ENCODE assay signal across 1 fruit fly cellular context in genomic region chr3L:18771095-18772013, dm6.
TF ChIP-seq lines count a peak whose summit lies in the region.

No protein-coding gene starts in this region.

TF ChIP-seq in whole organism, embryonic, 481 proteins besides CTCF, POLR2A, EP300 and RAD21 (continued from another document and continues in another):
- TF ChIP-seq Lpt (GFP tag; optimal IDR thresholded peaks at IDR 0.05; lab: Kevin White, UChicago), result no peak
- no peak for TF ChIP-seq CG6175 (GFP tag; IDR thresholded peaks at IDR 0.05; lab: Robert Waterston, UW)
- TF ChIP-seq CG1024 (GFP tag; IDR thresholded peaks at IDR 0.05; lab: Robert Waterston, UW), result no peak
- TF ChIP-seq Rx (GFP tag; IDR thresholded peaks at IDR 0.05; lab: Robert Waterston, UW), result no peak
- no peak for TF ChIP-seq Ravus (GFP tag; IDR thresholded peaks at IDR 0.05; lab: Robert Waterston, UW)
- no peak for TF ChIP-seq lilli (GFP tag; optimal IDR thresholded peaks at IDR 0.05; lab: Kevin White, UChicago)
- TF ChIP-seq D19B (GFP tag; optimal IDR thresholded peaks at IDR 0.05; lab: Kevin White, UChicago), result no peak
- no peak for TF ChIP-seq en (GFP tag; optimal IDR thresholded peaks at IDR 0.05; lab: Kevin White, UChicago)
- TF ChIP-seq CG2129 (GFP tag; IDR thresholded peaks at IDR 0.05; lab: Robert Waterston, UW; ENCODE audit: partially characterized antibody), result no peak
- peak; percentile 34 for TF ChIP-seq Sry-β (GFP tag; optimal IDR thresholded peaks at IDR 0.05; lab: Kevin White, UChicago)
- TF ChIP-seq Atf6 (GFP tag; IDR thresholded peaks at IDR 0.05; lab: Robert Waterston, UW), result no peak
- peak; percentile 4; the same call in 1 of the 3 replicates for TF ChIP-seq otp (GFP tag; IDR thresholded peaks at IDR 0.05; lab: Robert Waterston, UW)
- no peak for TF ChIP-seq Dbx (GFP tag; IDR thresholded peaks at IDR 0.05; lab: Robert Waterston, UW)
- no peak for TF ChIP-seq CG9932 (GFP tag; IDR thresholded peaks at IDR 0.05; lab: Robert Waterston, UW)
- TF ChIP-seq CG2120 (GFP tag; optimal IDR thresholded peaks at IDR 0.05; lab: Kevin White, UChicago), result peak; percentile 17
- no peak for TF ChIP-seq CG10209 (GFP tag; optimal IDR thresholded peaks at IDR 0.05; lab: Kevin White, UChicago)
- no peak for TF ChIP-seq Sry-δ (GFP tag; optimal IDR thresholded peaks at IDR 0.05; lab: Kevin White, UChicago)
- no peak for TF ChIP-seq mld (GFP tag; IDR thresholded peaks at IDR 0.05; lab: Robert Waterston, UW; ENCODE audit: partially characterized antibody)
- no peak for TF ChIP-seq Poxn (GFP tag; IDR thresholded peaks at IDR 0.05; lab: Robert Waterston, UW)
- TF ChIP-seq CG10321 (GFP tag; IDR thresholded peaks at IDR 0.05; lab: Robert Waterston, UW), result peak; percentile 86
- TF ChIP-seq CG31224 (GFP tag; IDR thresholded peaks at IDR 0.05; lab: Robert Waterston, UW), result no peak
- peak; percentile 33 for TF ChIP-seq lab (GFP tag; optimal IDR thresholded peaks at IDR 0.05; lab: Kevin White, UChicago)
- peak; percentile 68 for TF ChIP-seq mirr (GFP tag; optimal IDR thresholded peaks at IDR 0.05; lab: Kevin White, UChicago)
- TF ChIP-seq NC2α (GFP tag; optimal IDR thresholded peaks at IDR 0.05; lab: Kevin White, UChicago), result no peak
- TF ChIP-seq caup (GFP tag; optimal IDR thresholded peaks at IDR 0.05; lab: Kevin White, UChicago; ENCODE audit: severe bottlenecking), result no peak
- TF ChIP-seq Antp (GFP tag; optimal IDR thresholded peaks at IDR 0.05; lab: Kevin White, UChicago), result no peak
- peak; percentile 62; the same call in 2 of the 3 replicates for TF ChIP-seq z (GFP tag; IDR thresholded peaks at IDR 0.05; lab: Robert Waterston, UW)
- no peak for TF ChIP-seq CG7786 (GFP tag; optimal IDR thresholded peaks at IDR 0.05; lab: Kevin White, UChicago)
- TF ChIP-seq cas (GFP tag; IDR thresholded peaks at IDR 0.05; lab: Robert Waterston, UW), result no peak
- peak in 1 of 2 experiments; percentile 88 for TF ChIP-seq Pdp1 (GFP tag; optimal IDR thresholded peaks at IDR 0.05; lab: Kevin White, UChicago)
- TF ChIP-seq Nf-YA (GFP tag; IDR thresholded peaks at IDR 0.05; lab: Robert Waterston, UW), result no peak
- peak; percentile 32; the same call in 1 of the 2 replicates for TF ChIP-seq CG11696 (GFP tag; IDR thresholded peaks at IDR 0.05; lab: Robert Waterston, UW)
- TF ChIP-seq CG30403 (GFP tag; optimal IDR thresholded peaks at IDR 0.05; lab: Kevin White, UChicago), result no peak
- no peak for TF ChIP-seq NC2β (GFP tag; optimal IDR thresholded peaks at IDR 0.05; lab: Kevin White, UChicago)
- no peak for TF ChIP-seq CG11085 (GFP tag; IDR thresholded peaks at IDR 0.05; lab: Robert Waterston, UW)
- TF ChIP-seq sim (GFP tag; IDR thresholded peaks at IDR 0.05; lab: Robert Waterston, UW), result 0 out of 2 replicates have a peak, but pooled peaks have one; percentile 42
- 0 out of 2 replicates have a peak, but pooled peaks have one; percentile 26 for TF ChIP-seq CG17328 (GFP tag; IDR thresholded peaks at IDR 0.05; lab: Robert Waterston, UW)
- TF ChIP-seq tap (tag; optimal IDR thresholded peaks at IDR 0.05; lab: Kevin White, UChicago), result peak; percentile 3
- TF ChIP-seq CG31441 (GFP tag; IDR thresholded peaks at IDR 0.05; lab: Robert Waterston, UW), result no peak
- no peak for TF ChIP-seq CG3281 (GFP tag; optimal IDR thresholded peaks at IDR 0.05; lab: Kevin White, UChicago)
- TF ChIP-seq trh (GFP tag; optimal IDR thresholded peaks at IDR 0.05; lab: Kevin White, UChicago), result no peak
- TF ChIP-seq CG1233 (GFP tag; optimal IDR thresholded peaks at IDR 0.05; lab: Kevin White, UChicago), result no peak
- TF ChIP-seq sd (tag; optimal IDR thresholded peaks at IDR 0.05; lab: Kevin White, UChicago), result peak; percentile 36
- TF ChIP-seq CG9609 (GFP tag; optimal IDR thresholded peaks at IDR 0.05; lab: Kevin White, UChicago), result no peak
- peak; percentile 85 for TF ChIP-seq Deaf1 (tag; optimal IDR thresholded peaks at IDR 0.05; lab: Kevin White, UChicago)
- peak; percentile 8 for TF ChIP-seq trem (tag; optimal IDR thresholded peaks at IDR 0.05; lab: Kevin White, UChicago)
- no peak for TF ChIP-seq CG18599 (GFP tag; optimal IDR thresholded peaks at IDR 0.05; lab: Kevin White, UChicago)
- peak; percentile 52 for TF ChIP-seq CG8359 (GFP tag; optimal IDR thresholded peaks at IDR 0.05; lab: Kevin White, UChicago; ENCODE audit: borderline replicate concordance)
- no peak for TF ChIP-seq CG9876 (GFP tag; optimal IDR thresholded peaks at IDR 0.05; lab: Kevin White, UChicago)
- peak; percentile 0 for TF ChIP-seq CG8281 (tag; optimal IDR thresholded peaks at IDR 0.05; lab: Kevin White, UChicago)
- no peak for TF ChIP-seq H15 (GFP tag; IDR thresholded peaks at IDR 0.05; lab: Robert Waterston, UW)
- no peak for TF ChIP-seq cad (GFP tag; optimal IDR thresholded peaks at IDR 0.05; lab: Kevin White, UChicago)
- TF ChIP-seq dati (GFP tag; IDR thresholded peaks at IDR 0.05; lab: Robert Waterston, UW), result no peak
- no peak for TF ChIP-seq CG11723 (GFP tag; optimal IDR thresholded peaks at IDR 0.05; lab: Kevin White, UChicago)
- TF ChIP-seq Gug (GFP tag; IDR thresholded peaks at IDR 0.05; lab: Robert Waterston, UW), result no peak
- TF ChIP-seq HLH4C (GFP tag; IDR thresholded peaks at IDR 0.05; lab: Robert Waterston, UW; ENCODE audit: partially characterized antibody), result peak; percentile 26; the same call in 1 of the 3 replicates
- no peak for TF ChIP-seq CG3163 (GFP tag; optimal IDR thresholded peaks at IDR 0.05; lab: Kevin White, UChicago)
- no peak for TF ChIP-seq Lhr (GFP tag; optimal IDR thresholded peaks at IDR 0.05; lab: Kevin White, UChicago)
- TF ChIP-seq eve (GFP tag; optimal IDR thresholded peaks at IDR 0.05; lab: Kevin White, UChicago), result no peak
- TF ChIP-seq CG14667 (GFP tag; IDR thresholded peaks at IDR 0.05; lab: Robert Waterston, UW), result no peak
- TF ChIP-seq Vsx1 (GFP tag; optimal IDR thresholded peaks at IDR 0.05; lab: Kevin White, UChicago), result no peak
- TF ChIP-seq Dp (GFP tag; optimal IDR thresholded peaks at IDR 0.05; lab: Kevin White, UChicago), result no peak
- TF ChIP-seq CkIIα-i1 (GFP tag; IDR thresholded peaks at IDR 0.05; lab: Robert Waterston, UW), result no peak
- TF ChIP-seq CG31388 (GFP tag; optimal IDR thresholded peaks at IDR 0.05; lab: Kevin White, UChicago), result no peak
- TF ChIP-seq Xrp1 (GFP tag; IDR thresholded peaks at IDR 0.05; lab: Robert Waterston, UW), result peak; percentile 12
- TF ChIP-seq CG13123 (GFP tag; optimal IDR thresholded peaks at IDR 0.05; lab: Kevin White, UChicago), result no peak
- TF ChIP-seq chn (GFP tag; optimal IDR thresholded peaks at IDR 0.05; lab: Kevin White, UChicago), result peak; percentile 57
- no peak for TF ChIP-seq CG14014 (GFP tag; IDR thresholded peaks at IDR 0.05; lab: Robert Waterston, UW)
- TF ChIP-seq CG2199 (GFP tag; IDR thresholded peaks at IDR 0.05; lab: Robert Waterston, UW), result 0 out of 3 replicates have a peak, but pooled peaks have one; percentile 9
- TF ChIP-seq CG12071 (GFP tag; optimal IDR thresholded peaks at IDR 0.05; lab: Kevin White, UChicago), result no peak
- TF ChIP-seq TFAM (GFP tag; optimal IDR thresholded peaks at IDR 0.05; lab: Kevin White, UChicago), result no peak
- TF ChIP-seq disco-r (GFP tag; optimal IDR thresholded peaks at IDR 0.05; lab: Kevin White, UChicago), result no peak
- TF ChIP-seq CG12744 (GFP tag; optimal IDR thresholded peaks at IDR 0.05; lab: Kevin White, UChicago), result no peak
- peak; percentile 55; the same call in 1 of the 2 replicates for TF ChIP-seq CG32772 (GFP tag; IDR thresholded peaks at IDR 0.05; lab: Robert Waterston, UW)
- no peak for TF ChIP-seq vnd (GFP tag; IDR thresholded peaks at IDR 0.05; lab: Robert Waterston, UW; ENCODE audit: partially characterized antibody)
- no peak for TF ChIP-seq CG6683 (GFP tag; optimal IDR thresholded peaks at IDR 0.05; lab: Kevin White, UChicago)
- TF ChIP-seq bowl (GFP tag; IDR thresholded peaks at IDR 0.05; lab: Robert Waterston, UW), result no peak
- peak; percentile 31 for TF ChIP-seq Abd-B (GFP tag; optimal IDR thresholded peaks at IDR 0.05; lab: Kevin White, UChicago)
- TF ChIP-seq ci (GFP tag; IDR thresholded peaks at IDR 0.05; lab: Robert Waterston, UW), result peak; percentile 55; the same call in 2 of the 3 replicates
- no peak for TF ChIP-seq croc (GFP tag; conservative IDR thresholded peaks at IDR 0.05; lab: Robert Waterston, UW)
- no peak for TF ChIP-seq CG18262 (tag; optimal IDR thresholded peaks at IDR 0.05; lab: Kevin White, UChicago)
- TF ChIP-seq Usf (GFP tag; optimal IDR thresholded peaks at IDR 0.05; lab: Kevin White, UChicago), result no peak
- TF ChIP-seq sqz (GFP tag; optimal IDR thresholded peaks at IDR 0.05; lab: Kevin White, UChicago), result peak; percentile 87
- no peak for TF ChIP-seq CG4617 (GFP tag; optimal IDR thresholded peaks at IDR 0.05; lab: Kevin White, UChicago; ENCODE audit: borderline replicate concordance)
- TF ChIP-seq CrebB (tag; optimal IDR thresholded peaks at IDR 0.05; lab: Kevin White, UChicago), result peak; percentile 15
- peak; percentile 46; the same call in 1 of the 2 replicates for TF ChIP-seq sens-2 (GFP tag; IDR thresholded peaks at IDR 0.05; lab: Robert Waterston, UW)
- no peak for TF ChIP-seq Elba2 (GFP tag; optimal IDR thresholded peaks at IDR 0.05; lab: Kevin White, UChicago)
- no peak for TF ChIP-seq CG6654 (GFP tag; optimal IDR thresholded peaks at IDR 0.05; lab: Kevin White, UChicago)
- peak; percentile 25 for TF ChIP-seq CG12104 (GFP tag; optimal IDR thresholded peaks at IDR 0.05; lab: Kevin White, UChicago)
- no peak for TF ChIP-seq CG8290 (GFP tag; optimal IDR thresholded peaks at IDR 0.05; lab: Kevin White, UChicago)
- peak; percentile 13 to 49 for TF ChIP-seq CG8290 (tag; optimal IDR thresholded peaks at IDR 0.05; lab: Kevin White, UChicago)
- no peak for TF ChIP-seq CG12299 (tag; optimal IDR thresholded peaks at IDR 0.05; lab: Kevin White, UChicago)
- no peak for TF ChIP-seq CG14965 (GFP tag; optimal IDR thresholded peaks at IDR 0.05; lab: Kevin White, UChicago; ENCODE audit: borderline replicate concordance)
- no peak for TF ChIP-seq bab2 (GFP tag; optimal IDR thresholded peaks at IDR 0.05; lab: Kevin White, UChicago)
- TF ChIP-seq CG34422 (GFP tag; IDR thresholded peaks at IDR 0.05; lab: Robert Waterston, UW), result peak; percentile 36; the same call in 1 of the 3 replicates
- TF ChIP-seq CG6791 (GFP tag; IDR thresholded peaks at IDR 0.05; lab: Robert Waterston, UW; ENCODE audit: partially characterized antibody), result no peak
- TF ChIP-seq Dll (GFP tag; IDR thresholded peaks at IDR 0.05; lab: Robert Waterston, UW; ENCODE audit: partially characterized antibody), result 0 out of 4 replicates have a peak, but pooled peaks have one; percentile 13
- peak; percentile 18 for TF ChIP-seq CG10979 (tag; optimal IDR thresholded peaks at IDR 0.05; lab: Kevin White, UChicago)
- TF ChIP-seq B-H2 (GFP tag; optimal IDR thresholded peaks at IDR 0.05; lab: Kevin White, UChicago), result no peak
- TF ChIP-seq p53 (GFP tag; optimal IDR thresholded peaks at IDR 0.05; lab: Kevin White, UChicago), result no peak
- peak; percentile 33 for TF ChIP-seq gsb-n (tag; optimal IDR thresholded peaks at IDR 0.05; lab: Kevin White, UChicago)
- no peak for TF ChIP-seq ranshi (GFP tag; IDR thresholded peaks at IDR 0.05; lab: Robert Waterston, UW)
- TF ChIP-seq sc (optimal IDR thresholded peaks at IDR 0.05; lab: Kevin White, UChicago), result no peak
- peak; percentile 59 for TF ChIP-seq sc (GFP tag; optimal IDR thresholded peaks at IDR 0.05; lab: Kevin White, UChicago)
- TF ChIP-seq CG12219 (GFP tag; optimal IDR thresholded peaks at IDR 0.05; lab: Kevin White, UChicago), result no peak
- TF ChIP-seq CG10366 (GFP tag; IDR thresholded peaks at IDR 0.05; lab: Robert Waterston, UW), result no peak
- TF ChIP-seq fd96Cb (tag; optimal IDR thresholded peaks at IDR 0.05; lab: Kevin White, UChicago), result no peak
- TF ChIP-seq Sox102F (GFP tag; optimal IDR thresholded peaks at IDR 0.05; lab: Kevin White, UChicago), result peak; percentile 8
- no peak for TF ChIP-seq gfzf (GFP tag; optimal IDR thresholded peaks at IDR 0.05; lab: Kevin White, UChicago)
- TF ChIP-seq nmo (GFP tag; optimal IDR thresholded peaks at IDR 0.05; lab: Kevin White, UChicago), result peak; percentile 37
- no peak for TF ChIP-seq CG18011 (GFP tag; optimal IDR thresholded peaks at IDR 0.05; lab: Kevin White, UChicago)
- TF ChIP-seq tin (GFP tag; optimal IDR thresholded peaks at IDR 0.05; lab: Kevin White, UChicago), result no peak
- TF ChIP-seq corto (GFP tag; optimal IDR thresholded peaks at IDR 0.05; lab: Kevin White, UChicago), result no peak
- TF ChIP-seq hkb (optimal IDR thresholded peaks at IDR 0.05; lab: Kevin White, UChicago), result no peak
- TF ChIP-seq hkb (GFP tag; IDR thresholded peaks at IDR 0.05; lab: Robert Waterston, UW), result 0 out of 2 replicates have a peak, but pooled peaks have one; percentile 12
- TF ChIP-seq Fer3 (tag; optimal IDR thresholded peaks at IDR 0.05; lab: Kevin White, UChicago), result no peak
- TF ChIP-seq CG6689 (GFP tag; IDR thresholded peaks at IDR 0.05; lab: Robert Waterston, UW), result no peak
- no peak for TF ChIP-seq scrt (GFP tag; optimal IDR thresholded peaks at IDR 0.05; lab: Kevin White, UChicago)
- TF ChIP-seq ham (GFP tag; IDR thresholded peaks at IDR 0.05; lab: Robert Waterston, UW), result no peak
- TF ChIP-seq CG11247 (GFP tag; IDR thresholded peaks at IDR 0.05; lab: Robert Waterston, UW), result no peak
- TF ChIP-seq CG11456 (GFP tag; IDR thresholded peaks at IDR 0.05; lab: Robert Waterston, UW), result no peak
- no peak for TF ChIP-seq nerfin-2 (GFP tag; IDR thresholded peaks at IDR 0.05; lab: Robert Waterston, UW; ENCODE audit: partially characterized antibody)
- peak; percentile 54 for TF ChIP-seq CG14441 (GFP tag; IDR thresholded peaks at IDR 0.05; lab: Robert Waterston, UW)
- no peak for TF ChIP-seq Doc3 (GFP tag; IDR thresholded peaks at IDR 0.05; lab: Robert Waterston, UW; ENCODE audit: partially characterized antibody)
- peak; percentile 32 for TF ChIP-seq twi (tag; optimal IDR thresholded peaks at IDR 0.05; lab: Kevin White, UChicago)
- TF ChIP-seq CG4424 (GFP tag; optimal IDR thresholded peaks at IDR 0.05; lab: Kevin White, UChicago), result no peak
- TF ChIP-seq CG13296 (GFP tag; optimal IDR thresholded peaks at IDR 0.05; lab: Kevin White, UChicago), result peak; percentile 1
- TF ChIP-seq chif (GFP tag; optimal IDR thresholded peaks at IDR 0.05; lab: Kevin White, UChicago), result no peak
- TF ChIP-seq Bgb (GFP tag; IDR thresholded peaks at IDR 0.05; lab: Robert Waterston, UW; ENCODE audit: partially characterized antibody), result 0 out of 2 replicates have a peak, but pooled peaks have one; percentile 28
- no peak for TF ChIP-seq br (optimal IDR thresholded peaks at IDR 0.05; lab: Kevin White, UChicago)
- TF ChIP-seq dmrt99B (tag; optimal IDR thresholded peaks at IDR 0.05; lab: Kevin White, UChicago), result no peak
- peak in 1 of 3 experiments; percentile 4 for TF ChIP-seq Stat92E (GFP tag; optimal IDR thresholded peaks at IDR 0.05; lab: Kevin White, UChicago)
- no peak for TF ChIP-seq Dfd (GFP tag; optimal IDR thresholded peaks at IDR 0.05; lab: Kevin White, UChicago)
